Fruit fly (Drosophila melanogaster) whole organism, embryonic: Measurements from ENCODE around the gene CG16775.

Experiments used
- Atf-2 ChIP-seq: fragments of 200-800 bp; sonication (Bioruptor generic); optimal IDR thresholded peaks from 2 replicates; lab custom pipeline; 2016; ENCODE audit warnings: missing biosample characterization, missing genetic modification characterization
- Bgb ChIP-seq: fragments of 200-800 bp; sonication (Bioruptor generic); IDR thresholded peaks from 2 replicates; pipeline ENCODE4 v1.3.6; 2022; ENCODE audit warnings: missing biosample characterization, missing genetic modification characterization; ENCODE audit not compliant: partially characterized antibody
- Blimp-1 ChIP-seq: fragments of 200-800 bp; sonication (Bioruptor generic); optimal IDR thresholded peaks from 3 replicates; lab custom pipeline; 2018; ENCODE audit warnings: missing biosample characterization, missing genetic modification characterization, mild to moderate bottlenecking, moderate library complexity, missing genetic modification reagents
- CG10654 ChIP-seq: fragments of 200-800 bp; sonication (Bioruptor generic); optimal IDR thresholded peaks from 2 replicates; lab custom pipeline; 2016; ENCODE audit warnings: missing biosample characterization, missing genetic modification characterization
- CG11085 ChIP-seq: fragments of 200-800 bp; sonication (Bioruptor generic); IDR thresholded peaks from 2 replicates; pipeline ENCODE4 v1.3.6; 2022; ENCODE audit warnings: missing biosample characterization, missing genetic modification characterization
- CG13123 ChIP-seq: fragments of 200-800 bp; sonication (Bioruptor generic); optimal IDR thresholded peaks from 2 replicates; lab custom pipeline; 2016; ENCODE audit warnings: missing biosample characterization, missing genetic modification characterization
- CG1603 ChIP-seq: fragments of 200-800 bp; sonication (Bioruptor generic); optimal IDR thresholded peaks from 2 replicates; lab custom pipeline; 2019; ENCODE audit warnings: missing biosample characterization, mild to moderate bottlenecking, missing genetic modification characterization, moderate library complexity
- CG16779 ChIP-seq: fragments of 200-800 bp; sonication (Bioruptor generic); IDR thresholded peaks from 2 replicates; pipeline ENCODE4 v1.3.6; 2022; ENCODE audit warnings: missing biosample characterization, missing genetic modification characterization
- CG16815 ChIP-seq: fragments of 200-800 bp; sonication (Bioruptor generic); optimal IDR thresholded peaks from 3 replicates; lab custom pipeline; 2017; ENCODE audit warnings: missing biosample characterization, mild to moderate bottlenecking, missing genetic modification characterization
- CG17802 ChIP-seq: fragments of 200-800 bp; sonication (Bioruptor generic); optimal IDR thresholded peaks from 2 replicates; lab custom pipeline; 2018; ENCODE audit warnings: missing biosample characterization, mild to moderate bottlenecking, missing genetic modification characterization, moderate library complexity
- CG2712 ChIP-seq: fragments of 200-800 bp; optimal IDR thresholded peaks from 3 replicates; lab custom pipeline; 2019; ENCODE audit warnings: missing biosample characterization, mild to moderate bottlenecking, missing genetic modification characterization, moderate library complexity
- CG32532 ChIP-seq: fragments of 200-800 bp; sonication (Bioruptor generic); IDR thresholded peaks from 2 replicates; pipeline ENCODE4 v1.3.6; 2022; ENCODE audit warnings: missing biosample characterization, missing genetic modification characterization
- CG3847 ChIP-seq: fragments of 200-800 bp; sonication (Bioruptor generic); IDR thresholded peaks from 2 replicates; pipeline ENCODE4 v1.3.6; 2022; ENCODE audit warnings: missing biosample characterization, missing genetic modification characterization
- CG6654 ChIP-seq: fragments of 200-800 bp; sonication (Bioruptor generic); optimal IDR thresholded peaks from 2 replicates; lab custom pipeline; 2017; ENCODE audit warnings: missing biosample characterization, mild to moderate bottlenecking, missing genetic modification characterization
- CG6683 ChIP-seq: fragments of 200-800 bp; sonication (Bioruptor generic); optimal IDR thresholded peaks from 2 replicates; lab custom pipeline; 2017; ENCODE audit warnings: missing biosample characterization, mild to moderate bottlenecking, missing genetic modification characterization, missing genetic modification reagents
- CG8089 ChIP-seq: fragments of 200-800 bp; sonication (Bioruptor generic); optimal IDR thresholded peaks from 3 replicates; lab custom pipeline; 2016; ENCODE audit warnings: missing biosample characterization, missing genetic modification characterization
- CG8290 ChIP-seq, 3 experiments: fragments of 200-800 bp; sonication (Bioruptor generic); optimal IDR thresholded peaks; 2 replicates each; lab custom pipeline; 2016 to 2019; ENCODE audit warnings: missing biosample characterization in 3 of 3, missing genetic modification characterization in 3 of 3, mild to moderate bottlenecking in 2 of 3, moderate library complexity in 1 of 3
- CG8944 ChIP-seq: fragments of 200-800 bp; sonication (Bioruptor generic); optimal IDR thresholded peaks from 3 replicates; lab custom pipeline; 2016; ENCODE audit warnings: missing biosample characterization, missing genetic modification characterization
- CG9817 ChIP-seq: fragments of 200-800 bp; sonication (Bioruptor generic); optimal IDR thresholded peaks from 2 replicates; lab custom pipeline; 2018; ENCODE audit warnings: missing biosample characterization, mild to moderate bottlenecking, missing genetic modification characterization, moderate library complexity
- Camta ChIP-seq: fragments of 200-800 bp; sonication (Bioruptor generic); optimal IDR thresholded peaks from 2 replicates; lab custom pipeline; 2016; ENCODE audit warnings: missing biosample characterization, missing genetic modification characterization
- CoRest ChIP-seq: fragments of 200-800 bp; sonication (Bioruptor generic); optimal IDR thresholded peaks from 3 replicates; lab custom pipeline; 2018; ENCODE audit warnings: missing biosample characterization, mild to moderate bottlenecking, missing genetic modification characterization, moderate library complexity
- Dp ChIP-seq: fragments of 200-800 bp; sonication (Bioruptor generic); optimal IDR thresholded peaks from 2 replicates; lab custom pipeline; 2018; ENCODE audit warnings: missing biosample characterization, mild to moderate bottlenecking, missing genetic modification characterization, moderate library complexity
- Fer2 ChIP-seq: fragments of 200-800 bp; sonication (Bioruptor generic); optimal IDR thresholded peaks from 2 replicates; lab custom pipeline; 2018; ENCODE audit warnings: missing biosample characterization, mild to moderate bottlenecking, missing genetic modification characterization, moderate library complexity
- Gug ChIP-seq: fragments of 200-800 bp; sonication (Bioruptor generic); IDR thresholded peaks from 4 replicates; pipeline ENCODE4 v1.3.6; 2022; ENCODE audit warnings: missing biosample characterization, missing genetic modification characterization
- Jarid2 ChIP-seq: fragments of 200-800 bp; sonication (Bioruptor generic); optimal IDR thresholded peaks from 3 replicates; lab custom pipeline; 2017; ENCODE audit warnings: mild to moderate bottlenecking, missing biosample characterization, missing genetic modification reagents, missing genetic modification characterization
- Max ChIP-seq: fragments of 200-800 bp; sonication (Bioruptor generic); optimal IDR thresholded peaks from 2 replicates; lab custom pipeline; 2016; ENCODE audit warnings: missing biosample characterization, mild to moderate bottlenecking, missing genetic modification characterization
- Mrtf ChIP-seq: fragments of 200-800 bp; sonication (Bioruptor generic); IDR thresholded peaks from 3 replicates; pipeline ENCODE4 v1.3.6; 2022; ENCODE audit warnings: missing biosample characterization, missing genetic modification characterization
- NC2α ChIP-seq: fragments of 200-800 bp; sonication (Bioruptor generic); optimal IDR thresholded peaks from 2 replicates; lab custom pipeline; 2016; ENCODE audit warnings: missing biosample characterization, missing genetic modification characterization
- NFAT ChIP-seq: fragments of 200-800 bp; sonication (Bioruptor generic); IDR thresholded peaks from 2 replicates; pipeline ENCODE4 v1.3.6; 2022; ENCODE audit warnings: missing biosample characterization, missing genetic modification characterization
- Sox102F ChIP-seq: fragments of 200-800 bp; sonication (Bioruptor generic); optimal IDR thresholded peaks from 2 replicates; lab custom pipeline; 2018; ENCODE audit warnings: missing biosample characterization, mild to moderate bottlenecking, missing genetic modification characterization, moderate library complexity
- Sry-β ChIP-seq: fragments of 200-800 bp; sonication (Bioruptor generic); optimal IDR thresholded peaks from 2 replicates; lab custom pipeline; 2018; ENCODE audit warnings: missing biosample characterization, mild to moderate bottlenecking, missing genetic modification characterization, moderate library complexity
- Xbp1 ChIP-seq: fragments of 200-800 bp; sonication (Bioruptor generic); optimal IDR thresholded peaks from 3 replicates; lab custom pipeline; 2016; ENCODE audit warnings: missing biosample characterization, mild to moderate bottlenecking, missing genetic modification characterization
- bigmax ChIP-seq: fragments of 200-800 bp; sonication (Bioruptor generic); optimal IDR thresholded peaks from 2 replicates; lab custom pipeline; 2018; ENCODE audit warnings: missing biosample characterization, mild to moderate bottlenecking, missing genetic modification characterization
- chm ChIP-seq: fragments of 200-800 bp; sonication (Bioruptor generic); IDR thresholded peaks from 2 replicates; pipeline ENCODE4 v1.3.6; 2022; ENCODE audit warnings: missing biosample characterization, missing genetic modification characterization
- dpn ChIP-seq, 2 experiments: fragments of 200-800 bp; sonication (Bioruptor generic); optimal IDR thresholded peaks; 3 replicates each; lab custom pipeline; 2016; ENCODE audit warnings: missing biosample characterization in 2 of 2, missing genetic modification characterization in 2 of 2
- ewg ChIP-seq: fragments of 200-800 bp; sonication (Bioruptor generic); optimal IDR thresholded peaks from 3 replicates; lab custom pipeline; 2017; ENCODE audit warnings: mild to moderate bottlenecking, missing biosample characterization, missing genetic modification reagents, missing genetic modification characterization
- grau ChIP-seq: fragments of 200-800 bp; optimal IDR thresholded peaks from 3 replicates; lab custom pipeline; 2019; ENCODE audit warnings: missing biosample characterization, mild to moderate bottlenecking, missing genetic modification characterization, moderate library complexity
- gsb-n ChIP-seq: fragments of 200-800 bp; sonication (Bioruptor generic); optimal IDR thresholded peaks from 3 replicates; lab custom pipeline; 2018; ENCODE audit warnings: missing biosample characterization, mild to moderate bottlenecking, missing genetic modification characterization
- jumu ChIP-seq: fragments of 200-800 bp; sonication (Bioruptor generic); optimal IDR thresholded peaks from 3 replicates; lab custom pipeline; 2016; ENCODE audit warnings: missing biosample characterization, missing genetic modification characterization
- klu ChIP-seq: fragments of 200-800 bp; sonication (Bioruptor generic); IDR thresholded peaks from 2 replicates; pipeline ENCODE4 v1.3.6; 2022; ENCODE audit warnings: missing biosample characterization, missing genetic modification characterization
- lab ChIP-seq: fragments of 200-800 bp; sonication (Bioruptor generic); optimal IDR thresholded peaks from 3 replicates; lab custom pipeline; 2017; ENCODE audit warnings: missing biosample characterization, missing genetic modification characterization, mild to moderate bottlenecking, moderate library complexity, missing genetic modification reagents
- lilli ChIP-seq: fragments of 200-800 bp; sonication (Bioruptor generic); optimal IDR thresholded peaks from 3 replicates; lab custom pipeline; 2016; ENCODE audit warnings: missing biosample characterization, missing genetic modification characterization
- lmd ChIP-seq: fragments of 200-800 bp; sonication (Bioruptor generic); IDR thresholded peaks from 2 replicates; pipeline ENCODE4 v1.3.6; 2022; ENCODE audit warnings: missing biosample characterization, missing genetic modification characterization
- nerfin-2 ChIP-seq: fragments of 200-800 bp; sonication (Bioruptor generic); IDR thresholded peaks from 2 replicates; pipeline ENCODE4 v1.3.6; 2022; ENCODE audit warnings: missing biosample characterization, missing genetic modification characterization; ENCODE audit not compliant: partially characterized antibody
- peb ChIP-seq: fragments of 200-800 bp; sonication (Bioruptor generic); IDR thresholded peaks from 2 replicates; pipeline ENCODE4 v1.3.6; 2022; ENCODE audit warnings: missing biosample characterization, missing genetic modification characterization
- pros ChIP-seq: fragments of 200-800 bp; sonication (Bioruptor generic); optimal IDR thresholded peaks from 3 replicates; lab custom pipeline; 2019; ENCODE audit warnings: missing biosample characterization, mild to moderate bottlenecking, missing genetic modification characterization, moderate library complexity
- psq ChIP-seq: fragments of 200-800 bp; sonication (Bioruptor generic); optimal IDR thresholded peaks from 2 replicates; lab custom pipeline; 2017; ENCODE audit warnings: missing biosample characterization, missing genetic modification characterization
- sr ChIP-seq: fragments of 200-800 bp; sonication (Bioruptor generic); IDR thresholded peaks from 3 replicates; pipeline ENCODE4 v1.3.6; 2022; ENCODE audit warnings: missing biosample characterization, missing genetic modification characterization
- ssp ChIP-seq: fragments of 200-800 bp; sonication (Bioruptor generic); IDR thresholded peaks from 2 replicates; pipeline ENCODE4 v1.3.6; 2022; ENCODE audit warnings: missing biosample characterization, missing genetic modification characterization
- tll ChIP-seq, 2 experiments: fragments of 200-800 bp in 1 of 2; fragments of >200 bp in 1 of 2; sonication (Bioruptor generic) in 1 of 2; optimal IDR thresholded peaks; 2 replicates each; lab custom pipeline; 2017 to 2019; ENCODE audit warnings: missing biosample characterization in 2 of 2, missing genetic modification characterization in 2 of 2, mild to moderate bottlenecking in 1 of 2, moderate library complexity in 1 of 2
- twi ChIP-seq: fragments of 200-800 bp; optimal IDR thresholded peaks from 2 replicates; lab custom pipeline; 2019; ENCODE audit warnings: missing biosample characterization, mild to moderate bottlenecking, missing genetic modification characterization, moderate library complexity

CG16775 gene

DNA sequence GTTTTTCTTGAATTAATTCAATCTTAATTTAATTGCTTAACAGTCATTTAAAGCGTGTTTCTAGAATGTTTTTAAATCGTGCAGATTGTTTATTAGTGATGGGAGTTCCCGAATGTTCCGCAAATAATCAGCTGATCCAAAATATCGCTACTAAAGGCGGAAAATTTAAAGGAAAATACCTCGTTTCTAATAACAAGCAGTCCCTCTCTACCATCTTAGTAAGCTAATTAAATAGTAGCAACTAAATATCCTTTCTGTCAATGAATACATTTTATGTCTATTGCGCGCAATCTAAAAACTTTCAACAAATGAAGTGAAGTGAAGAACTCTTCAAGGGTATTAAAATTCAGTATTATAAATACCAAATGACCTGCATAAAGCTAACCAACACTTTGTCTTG, 26.0 kb upstream of the CG16775 start, which contains the start of gene CG5290 (continued):
- TF ChIP-seq tll (GFP tag; optimal IDR thresholded peaks at IDR 0.05; lab: Kevin White, UChicago) (no peak), grau (tag; lab: Kevin White, UChicago) (peak; percentile 29), CG32532 (GFP tag; lab: Robert Waterston, UW) (no peak), Atf-2 (GFP tag; lab: Kevin White, UChicago) (no peak), psq (GFP tag; lab: Kevin White, UChicago) (no peak), Dp (GFP tag; lab: Kevin White, UChicago) (peak; percentile 95), CG6683 (GFP tag; lab: Kevin White, UChicago) (no peak), bigmax (GFP tag; lab: Kevin White, UChicago) (no peak), CG16779 (GFP tag; lab: Robert Waterston, UW) (no peak), Gug (GFP tag; lab: Robert Waterston, UW) (no peak), Camta (peak; percentile 27), dpn (GFP tag; optimal IDR thresholded peaks at IDR 0.05; lab: Kevin White, UChicago) (peak; percentile 20 to 36), nerfin-2 (no peak), CG3847 (peak; percentile 17; the same call in 1 of the 2 replicates), ssp (GFP tag; lab: Robert Waterston, UW) (no peak), chm (GFP tag; lab: Robert Waterston, UW) (no peak), Fer2 (tag; lab: Kevin White, UChicago) (no peak), CG8089 (GFP tag; lab: Kevin White, UChicago) (no peak), CG8944 (GFP tag; lab: Kevin White, UChicago) (peak; percentile 20), CG11085 (GFP tag; lab: Robert Waterston, UW) (no peak), Jarid2 (no peak), CG10654 (GFP tag; lab: Kevin White, UChicago) (no peak), NFAT (GFP tag; lab: Robert Waterston, UW) (no peak), CG17802 (tag; lab: Kevin White, UChicago) (no peak), CG16815 (no peak), Sry-β (GFP tag; lab: Kevin White, UChicago) (no peak), jumu (peak; percentile 27), Mrtf (GFP tag; lab: Robert Waterston, UW) (no peak), ewg (no peak), CG9817 (tag; lab: Kevin White, UChicago) (peak; percentile 1), NC2α (GFP tag; lab: Kevin White, UChicago) (no peak), CG13123 (GFP tag; lab: Kevin White, UChicago) (no peak), Sox102F (GFP tag; lab: Kevin White, UChicago) (no peak), sr (GFP tag; lab: Robert Waterston, UW) (no peak), CG6654 (GFP tag; lab: Kevin White, UChicago) (no peak), CG1603 (peak; percentile 29), CoRest (tag; lab: Kevin White, UChicago) (peak; percentile 30), pros (GFP tag; lab: Kevin White, UChicago) (no peak), CG2712 (tag; lab: Kevin White, UChicago) (no peak), CG8290 (GFP tag; optimal IDR thresholded peaks at IDR 0.05; lab: Kevin White, UChicago) (peak; percentile 4), CG8290 (tag; optimal IDR thresholded peaks at IDR 0.05; lab: Kevin White, UChicago) (peak in 1 of 2 experiments; percentile 1), lilli (GFP tag; lab: Kevin White, UChicago) (peak; percentile 63), twi (tag; lab: Kevin White, UChicago) (no peak), gsb-n (tag; lab: Kevin White, UChicago) (no peak), Max (no peak), Xbp1 (GFP tag; lab: Kevin White, UChicago) (peak; percentile 22), peb (GFP tag; lab: Robert Waterston, UW) (no peak), Blimp-1 (GFP tag; lab: Kevin White, UChicago) (no peak), lmd (no peak), Bgb (peak; percentile 48), klu (GFP tag; lab: Robert Waterston, UW) (no peak), lab (GFP tag; lab: Kevin White, UChicago) (peak; percentile 55)
